Fruit fly (Drosophila melanogaster): ENCODE data around the gene CG46301.

CG46301 gene

DNA sequence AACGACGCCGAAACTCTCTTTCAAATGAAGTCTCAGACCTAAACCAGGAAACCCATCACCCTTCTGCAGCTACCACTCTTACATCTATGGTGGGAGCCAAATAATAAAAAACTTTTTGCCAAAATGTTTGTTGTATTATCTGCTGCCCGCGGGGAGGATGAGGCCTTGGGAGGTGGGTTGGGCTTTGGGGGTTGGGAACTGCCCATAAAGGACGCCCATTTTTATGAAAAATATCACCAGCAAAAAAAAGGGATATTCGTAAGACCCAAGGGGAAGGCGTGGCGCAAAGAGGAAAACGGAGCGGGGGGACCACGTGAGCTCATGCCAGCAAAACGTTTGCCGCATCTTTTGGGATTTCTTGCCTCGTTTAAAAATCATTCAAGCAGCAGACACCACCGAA, 42.5 kb downstream of the CG46301 start:
- TF ChIP-seq Jra (GFP tag; optimal IDR thresholded peaks at IDR 0.05) (no peak), brk (GFP tag; optimal IDR thresholded peaks at IDR 0.05) (no peak), foxo (GFP tag; optimal IDR thresholded peaks at IDR 0.05) (no peak), N (GFP tag; optimal IDR thresholded peaks at IDR 0.05) (no peak)

dm6 chr2L:14157993-14158392, 54.1 kb downstream of the CG46301 start:
- TF ChIP-seq GATAd (GFP tag; optimal IDR thresholded peaks at IDR 0.05) (no peak), Hnf4 (GFP tag; optimal IDR thresholded peaks at IDR 0.05) (no peak), psq (GFP tag; optimal IDR thresholded peaks at IDR 0.05) (no peak), Dfd (GFP tag; optimal IDR thresholded peaks at IDR 0.05) (peak; percentile 97), dmrt93B (GFP tag; optimal IDR thresholded peaks at IDR 0.05) (no peak), CrebA (GFP tag; optimal IDR thresholded peaks at IDR 0.05; ENCODE audit: borderline replicate concordance) (no peak)

DNA sequence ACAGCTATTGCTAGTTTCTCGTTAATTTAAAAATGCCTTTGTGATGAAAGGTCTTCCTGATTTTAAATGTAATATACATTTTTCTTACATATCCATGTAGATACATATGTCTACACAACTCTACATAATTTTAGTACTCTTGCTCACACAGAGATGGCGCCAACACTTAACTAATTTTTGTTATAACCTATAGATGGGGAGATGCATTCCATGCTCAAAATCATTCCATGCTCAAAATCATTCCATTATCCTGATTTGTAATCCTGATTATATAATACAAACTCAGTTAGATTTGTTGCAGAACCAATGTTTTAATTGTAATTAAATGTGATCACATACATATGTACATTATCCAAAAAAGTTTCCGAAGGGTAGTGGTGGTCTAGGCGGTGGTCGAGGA, 57.0 kb downstream of the CG46301 start:
- TF ChIP-seq fru (GFP tag; optimal IDR thresholded peaks at IDR 0.05) (no peak), brk (GFP tag; optimal IDR thresholded peaks at IDR 0.05) (no peak), Mio (GFP tag; optimal IDR thresholded peaks at IDR 0.05) (no peak), Hr78 (GFP tag; optimal IDR thresholded peaks at IDR 0.05) (no peak), CG32264 (GFP tag; optimal IDR thresholded peaks at IDR 0.05) (no peak), HLH106 (tag; optimal IDR thresholded peaks at IDR 0.05) (no peak), N (GFP tag; optimal IDR thresholded peaks at IDR 0.05) (no peak), OdsH (GFP tag; optimal IDR thresholded peaks at IDR 0.05) (no peak), br (GFP tag; optimal IDR thresholded peaks at IDR 0.05) (no peak), dsf (GFP tag; optimal IDR thresholded peaks at IDR 0.05; ENCODE audit: borderline replicate concordance) (no peak), pan (optimal IDR thresholded peaks at IDR 0.05) (no peak), Sp1 (GFP tag; optimal IDR thresholded peaks at IDR 0.05) (no peak)

DNA sequence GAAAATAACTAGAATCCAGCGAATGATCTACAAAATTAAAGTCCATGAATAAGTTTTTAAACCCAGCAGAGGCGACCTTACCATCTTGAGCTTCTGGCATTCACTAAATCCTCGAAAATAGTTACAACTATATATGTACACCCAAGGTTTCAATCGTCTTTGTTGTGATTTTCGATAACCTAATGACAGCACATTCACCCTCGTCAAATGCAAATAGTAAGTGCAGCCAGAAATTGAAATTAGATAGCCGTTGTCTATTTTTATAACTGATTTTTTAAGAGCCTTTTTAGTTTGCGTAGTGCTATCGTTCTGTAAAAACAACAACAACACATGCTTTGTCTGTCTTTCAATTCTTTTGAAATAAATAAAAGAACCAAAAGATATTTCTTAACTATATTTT, 59.2 kb downstream of the CG46301 start, which contains the start of gene CG43332:
Gene CG43332 (minus strand): TSS at position 101 of the 400 bp plus-strand sequence.
- TF ChIP-seq Myc (optimal IDR thresholded peaks at IDR 0.05), result no peak
- no peak for TF ChIP-seq Jra (GFP tag; optimal IDR thresholded peaks at IDR 0.05)
- TF ChIP-seq rgr (GFP tag; optimal IDR thresholded peaks at IDR 0.05), result no peak
- no peak for TF ChIP-seq br (GFP tag; optimal IDR thresholded peaks at IDR 0.05)
- no peak for TF ChIP-seq tai (GFP tag; optimal IDR thresholded peaks at IDR 0.05)
- no peak for TF ChIP-seq lola (GFP tag; optimal IDR thresholded peaks at IDR 0.05)
- no peak for TF ChIP-seq pan (optimal IDR thresholded peaks at IDR 0.05)
- TF ChIP-seq Mio (GFP tag; optimal IDR thresholded peaks at IDR 0.05), result no peak
- no peak for TF ChIP-seq HLH106 (tag; optimal IDR thresholded peaks at IDR 0.05)
- no peak for TF ChIP-seq CG9705 (GFP tag; optimal IDR thresholded peaks at IDR 0.05)
- TF ChIP-seq Abd-B (GFP tag; optimal IDR thresholded peaks at IDR 0.05), result no peak
- TF ChIP-seq dmrt93B (GFP tag; optimal IDR thresholded peaks at IDR 0.05), result no peak

dm6 chr2L:14169653-14170052, 65.8 kb downstream of the CG46301 start:
- TF ChIP-seq tai (GFP tag; optimal IDR thresholded peaks at IDR 0.05) (no peak), Hnf4 (GFP tag; optimal IDR thresholded peaks at IDR 0.05) (no peak), HLH106 (tag; optimal IDR thresholded peaks at IDR 0.05) (no peak)

DNA sequence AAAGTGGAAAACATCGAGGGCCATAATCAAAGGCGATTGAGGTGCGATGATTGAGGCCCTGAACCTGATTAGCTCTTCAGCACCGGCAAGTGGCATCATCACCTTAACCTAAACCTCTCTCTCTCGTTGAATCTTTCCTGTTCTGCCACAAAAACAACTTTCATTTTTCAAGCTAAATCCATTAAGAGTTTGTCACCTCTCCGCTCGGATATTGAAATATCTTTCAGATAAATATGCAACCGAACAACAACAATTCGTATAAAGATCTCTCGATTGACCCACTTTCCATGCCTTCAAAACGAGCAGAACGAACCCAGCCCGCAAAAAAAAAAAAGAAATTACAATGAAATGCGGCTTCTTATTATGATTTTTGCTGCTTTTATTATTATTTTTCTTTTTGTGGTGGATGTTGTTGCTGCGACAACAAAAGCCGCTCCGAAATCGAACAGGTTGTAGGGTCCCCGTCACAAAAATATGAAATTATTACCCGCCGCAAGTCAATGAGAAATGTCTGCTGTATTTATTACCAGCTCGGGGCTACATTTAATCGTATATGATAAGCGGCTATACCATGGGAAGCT, 73.6 kb downstream of the CG46301 start:
- TF ChIP-seq foxo (GFP tag; optimal IDR thresholded peaks at IDR 0.05) (no peak), GATAd (GFP tag; optimal IDR thresholded peaks at IDR 0.05) (no peak), HLH106 (tag; optimal IDR thresholded peaks at IDR 0.05) (no peak), psq (GFP tag; optimal IDR thresholded peaks at IDR 0.05) (no peak), Abd-B (GFP tag; optimal IDR thresholded peaks at IDR 0.05) (no peak), h (GFP tag; optimal IDR thresholded peaks at IDR 0.05) (no peak), dmrt93B (GFP tag; optimal IDR thresholded peaks at IDR 0.05) (no peak), CrebA (GFP tag; optimal IDR thresholded peaks at IDR 0.05; ENCODE audit: borderline replicate concordance) (no peak), CG9705 (GFP tag; optimal IDR thresholded peaks at IDR 0.05) (no peak)

dm6 chr2L:14179409-14179808, 75.5 kb downstream of the CG46301 start:
- TF ChIP-seq dsf (GFP tag; optimal IDR thresholded peaks at IDR 0.05; ENCODE audit: borderline replicate concordance) (no peak), Rel (GFP tag; optimal IDR thresholded peaks at IDR 0.05) (no peak), Rel (tag; optimal IDR thresholded peaks at IDR 0.05) (no peak), sv (GFP tag; optimal IDR thresholded peaks at IDR 0.05) (no peak), Vsx2 (GFP tag; optimal IDR thresholded peaks at IDR 0.05; ENCODE audit: partially characterized antibody) (no peak), br (GFP tag; optimal IDR thresholded peaks at IDR 0.05) (no peak), CrebA (GFP tag; optimal IDR thresholded peaks at IDR 0.05; ENCODE audit: borderline replicate concordance) (no peak), OdsH (GFP tag; optimal IDR thresholded peaks at IDR 0.05) (no peak)

Measured in whole organism, wandering third instar larva.